Fruit fly (Drosophila melanogaster) S2 (cell line): Measurements from ENCODE around the gene CG13380.

Source experiments
- CG8478 ChIP-seq: fragments of >200 bp; optimal IDR thresholded peaks from 2 replicates; lab custom pipeline; 2018
- CTCF ChIP-seq, 2 experiments: fragments of >200 bp; optimal IDR thresholded peaks; 2 replicates each; lab custom pipeline; 2018

DNA sequence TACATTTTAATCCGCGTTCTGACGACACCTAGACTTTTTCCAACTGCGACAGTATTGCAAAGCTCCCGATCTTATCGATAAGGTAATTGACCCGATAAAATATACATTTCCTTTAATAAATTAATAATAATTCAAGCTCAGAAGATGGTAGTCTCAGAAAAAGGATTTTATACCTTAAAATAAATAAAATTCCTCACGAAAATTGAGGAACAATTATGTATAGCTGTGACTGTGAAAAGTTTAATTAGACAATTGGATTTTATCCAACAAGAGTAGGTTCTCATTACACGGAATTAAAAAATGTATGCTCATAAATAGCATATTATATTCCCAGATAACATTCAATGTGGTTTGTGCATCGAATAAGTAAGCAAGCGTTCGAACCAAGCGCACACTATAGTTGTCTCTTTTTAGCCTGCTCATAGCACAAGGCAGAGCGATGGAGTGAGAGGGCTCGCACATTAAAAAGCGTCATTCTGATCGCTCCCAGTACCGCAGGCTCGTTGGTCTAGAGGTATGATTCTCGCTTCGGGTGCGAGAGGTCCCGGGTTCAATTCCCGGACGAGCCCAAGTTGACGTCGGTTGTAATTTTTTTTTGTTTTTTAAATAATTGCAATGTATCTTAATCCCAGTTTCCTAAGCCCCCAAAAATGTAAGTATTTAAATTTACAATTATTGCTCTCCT lies at the start of gene CG13380, which contains the start of gene CG4174:
- peak; percentile 67 to 69 for TF ChIP-seq CTCF (optimal IDR thresholded peaks at IDR 0.05; lab: Kevin White, UChicago)
- TF ChIP-seq CG8478 (lab: Kevin White, UChicago), result no peak
